Fruit fly (Drosophila melanogaster) whole organism, embryonic: ENCODE measurements around the gene CG10347.

ENCODE experiments used
- Asciz ChIP-seq: fragments of 200-800 bp; sonication (Bioruptor generic); optimal IDR thresholded peaks from 2 replicates; lab custom pipeline; 2017; ENCODE audit warnings: missing biosample characterization, mild to moderate bottlenecking, missing genetic modification characterization, missing genetic modification reagents
- CG10147 ChIP-seq: fragments of 200-800 bp; sonication (Bioruptor generic); optimal IDR thresholded peaks from 2 replicates; lab custom pipeline; 2019; ENCODE audit warnings: missing biosample characterization, mild to moderate bottlenecking, missing genetic modification characterization, moderate library complexity
- CG10267 ChIP-seq: fragments of 200-800 bp; sonication (Bioruptor generic); optimal IDR thresholded peaks from 2 replicates; lab custom pipeline; 2018; ENCODE audit warnings: missing biosample characterization, mild to moderate bottlenecking, missing genetic modification characterization, moderate library complexity
- CG10366 ChIP-seq: fragments of 200-800 bp; sonication (Bioruptor generic); IDR thresholded peaks from 2 replicates; pipeline ENCODE4 v1.3.6; 2022; ENCODE audit warnings: missing biosample characterization, missing genetic modification characterization
- CG12659 ChIP-seq: fragments of 200-800 bp; sonication (Bioruptor generic); optimal IDR thresholded peaks from 3 replicates; lab custom pipeline; 2017; ENCODE audit warnings: mild to moderate bottlenecking, missing biosample characterization, missing genetic modification reagents, missing genetic modification characterization
- CG1603 ChIP-seq: fragments of 200-800 bp; sonication (Bioruptor generic); optimal IDR thresholded peaks from 2 replicates; lab custom pipeline; 2019; ENCODE audit warnings: missing biosample characterization, mild to moderate bottlenecking, missing genetic modification characterization, moderate library complexity
- CG16813 ChIP-seq: fragments of 200-800 bp; sonication (Bioruptor generic); IDR thresholded peaks from 3 replicates; pipeline ENCODE4 v1.3.6; 2022; ENCODE audit warnings: missing biosample characterization, missing genetic modification characterization; ENCODE audit not compliant: partially characterized antibody
- CG18476 ChIP-seq: fragments of 200-800 bp; sonication (Bioruptor generic); optimal IDR thresholded peaks from 2 replicates; lab custom pipeline; 2016; ENCODE audit warnings: missing biosample characterization, mild to moderate bottlenecking, missing genetic modification characterization
- CG18619 ChIP-seq: fragments of 200-800 bp; sonication (Bioruptor generic); optimal IDR thresholded peaks from 3 replicates; lab custom pipeline; 2017; ENCODE audit warnings: missing biosample characterization, mild to moderate bottlenecking, missing genetic modification characterization
- CG2199 ChIP-seq: fragments of 200-800 bp; sonication (Bioruptor generic); IDR thresholded peaks from 3 replicates; pipeline ENCODE4 v1.3.6; 2022; ENCODE audit warnings: missing biosample characterization, missing genetic modification characterization
- CG31365 ChIP-seq: fragments of 200-800 bp; sonication (Bioruptor generic); optimal IDR thresholded peaks from 2 replicates; lab custom pipeline; 2018; ENCODE audit warnings: missing biosample characterization, mild to moderate bottlenecking, missing genetic modification characterization
- CG31441 ChIP-seq: fragments of 200-800 bp; sonication (Bioruptor generic); IDR thresholded peaks from 2 replicates; pipeline ENCODE4 v1.3.6; 2022; ENCODE audit warnings: missing biosample characterization, missing genetic modification characterization
- CG33557 ChIP-seq: fragments of 200-800 bp; sonication (Bioruptor generic); optimal IDR thresholded peaks from 2 replicates; lab custom pipeline; 2019; ENCODE audit warnings: missing biosample characterization, mild to moderate bottlenecking, missing genetic modification characterization, moderate library complexity
- CG3847 ChIP-seq: fragments of 200-800 bp; sonication (Bioruptor generic); IDR thresholded peaks from 2 replicates; pipeline ENCODE4 v1.3.6; 2022; ENCODE audit warnings: missing biosample characterization, missing genetic modification characterization
- CG43689 ChIP-seq: fragments of 200-800 bp; sonication (Bioruptor generic); IDR thresholded peaks from 2 replicates; pipeline ENCODE4 v1.3.6; 2022; ENCODE audit warnings: missing biosample characterization, missing genetic modification characterization
- CG6272 ChIP-seq: fragments of 200-800 bp; sonication (Bioruptor generic); IDR thresholded peaks from 2 replicates; pipeline ENCODE4 v1.3.6; 2022; ENCODE audit warnings: missing biosample characterization, missing genetic modification characterization
- CG6683 ChIP-seq: fragments of 200-800 bp; sonication (Bioruptor generic); optimal IDR thresholded peaks from 2 replicates; lab custom pipeline; 2017; ENCODE audit warnings: missing biosample characterization, mild to moderate bottlenecking, missing genetic modification characterization, missing genetic modification reagents
- CG7987 ChIP-seq: fragments of 200-800 bp; sonication (Bioruptor generic); optimal IDR thresholded peaks from 2 replicates; lab custom pipeline; 2018; ENCODE audit warnings: missing biosample characterization, mild to moderate bottlenecking, missing genetic modification characterization, moderate library complexity
- CG8281 ChIP-seq: fragments of 200-800 bp; sonication (Bioruptor generic); optimal IDR thresholded peaks from 2 replicates; lab custom pipeline; 2018; ENCODE audit warnings: missing biosample characterization, mild to moderate bottlenecking, missing genetic modification characterization, moderate library complexity
- CG9437 ChIP-seq: fragments of 200-800 bp; sonication (Bioruptor generic); optimal IDR thresholded peaks from 2 replicates; lab custom pipeline; 2018; ENCODE audit warnings: missing biosample characterization, mild to moderate bottlenecking, missing genetic modification characterization
- Dip3 ChIP-seq: fragments of 200-800 bp; sonication (Bioruptor generic); optimal IDR thresholded peaks from 3 replicates; lab custom pipeline; 2016; ENCODE audit warnings: missing biosample characterization, missing genetic modification characterization
- Dp ChIP-seq: fragments of 200-800 bp; sonication (Bioruptor generic); optimal IDR thresholded peaks from 2 replicates; lab custom pipeline; 2018; ENCODE audit warnings: missing biosample characterization, mild to moderate bottlenecking, missing genetic modification characterization, moderate library complexity
- Fer2 ChIP-seq: fragments of 200-800 bp; sonication (Bioruptor generic); optimal IDR thresholded peaks from 2 replicates; lab custom pipeline; 2018; ENCODE audit warnings: missing biosample characterization, mild to moderate bottlenecking, missing genetic modification characterization, moderate library complexity
- Gug ChIP-seq: fragments of 200-800 bp; sonication (Bioruptor generic); IDR thresholded peaks from 4 replicates; pipeline ENCODE4 v1.3.6; 2022; ENCODE audit warnings: missing biosample characterization, missing genetic modification characterization
- H15 ChIP-seq: fragments of 200-800 bp; sonication (Bioruptor generic); IDR thresholded peaks from 3 replicates; pipeline ENCODE4 v1.3.6; 2022; ENCODE audit warnings: missing biosample characterization, missing genetic modification characterization
- Hr39 ChIP-seq: fragments of >200 bp; optimal IDR thresholded peaks from 2 replicates; lab custom pipeline; 2017
- Hsf ChIP-seq: fragments of 200-800 bp; sonication (Bioruptor generic); optimal IDR thresholded peaks from 3 replicates; lab custom pipeline; 2016; ENCODE audit warnings: missing biosample characterization, missing genetic modification characterization
- Jarid2 ChIP-seq: fragments of 200-800 bp; sonication (Bioruptor generic); optimal IDR thresholded peaks from 3 replicates; lab custom pipeline; 2017; ENCODE audit warnings: mild to moderate bottlenecking, missing biosample characterization, missing genetic modification reagents, missing genetic modification characterization
- Mad ChIP-seq: fragments of 200-800 bp; sonication (Bioruptor generic); optimal IDR thresholded peaks from 2 replicates; lab custom pipeline; 2016; ENCODE audit warnings: missing biosample characterization, missing genetic modification characterization
- Neu2 ChIP-seq: fragments of 200-800 bp; sonication (Bioruptor generic); optimal IDR thresholded peaks from 3 replicates; lab custom pipeline; 2016; ENCODE audit warnings: missing biosample characterization, missing genetic modification characterization, borderline replicate concordance
- Poxn ChIP-seq: fragments of 200-800 bp; sonication (Bioruptor generic); IDR thresholded peaks from 2 replicates; pipeline ENCODE4 v1.3.6; 2022; ENCODE audit warnings: missing biosample characterization, missing genetic modification characterization
- Ptx1 ChIP-seq: fragments of 200-800 bp; sonication (Bioruptor generic); IDR thresholded peaks from 2 replicates; pipeline ENCODE4 v1.3.6; 2022; ENCODE audit warnings: missing biosample characterization, missing genetic modification characterization
- Sry-β ChIP-seq: fragments of 200-800 bp; sonication (Bioruptor generic); optimal IDR thresholded peaks from 2 replicates; lab custom pipeline; 2018; ENCODE audit warnings: missing biosample characterization, mild to moderate bottlenecking, missing genetic modification characterization, moderate library complexity
- Stat92E ChIP-seq, 3 experiments: fragments of >200 bp in 2 of 3; fragments of 200-800 bp in 1 of 3; sonication (Bioruptor generic) in 1 of 3; optimal IDR thresholded peaks; 2 replicates each; lab custom pipeline; 2017 to 2019; ENCODE audit warnings: missing biosample characterization in 3 of 3, missing genetic modification characterization in 3 of 3, mild to moderate bottlenecking in 1 of 3, moderate library complexity in 1 of 3
- ase ChIP-seq: fragments of 200-800 bp; sonication (Bioruptor generic); IDR thresholded peaks from 3 replicates; pipeline ENCODE4 v1.3.6; 2022; ENCODE audit warnings: missing biosample characterization, missing genetic modification characterization
- az2 ChIP-seq: fragments of 200-800 bp; sonication (Bioruptor generic); optimal IDR thresholded peaks from 3 replicates; lab custom pipeline; 2016; ENCODE audit warnings: missing biosample characterization, missing genetic modification characterization
- bcd ChIP-seq: fragments of 200-800 bp; sonication (Bioruptor generic); optimal IDR thresholded peaks from 2 replicates; lab custom pipeline; 2017; ENCODE audit warnings: missing biosample characterization, mild to moderate bottlenecking, missing genetic modification characterization
- bigmax ChIP-seq: fragments of 200-800 bp; sonication (Bioruptor generic); optimal IDR thresholded peaks from 2 replicates; lab custom pipeline; 2018; ENCODE audit warnings: missing biosample characterization, mild to moderate bottlenecking, missing genetic modification characterization
- ci ChIP-seq: fragments of 200-800 bp; sonication (Bioruptor generic); IDR thresholded peaks from 3 replicates; pipeline ENCODE4 v1.3.6; 2022; ENCODE audit warnings: missing biosample characterization, missing genetic modification characterization
- fd96Cb ChIP-seq: fragments of 200-800 bp; sonication (Bioruptor generic); optimal IDR thresholded peaks from 2 replicates; lab custom pipeline; 2018; ENCODE audit warnings: missing biosample characterization, mild to moderate bottlenecking, missing genetic modification characterization, moderate library complexity
- hth ChIP-seq: fragments of >200 bp; optimal IDR thresholded peaks from 2 replicates; lab custom pipeline; 2017; ENCODE audit warnings: inconsistent platforms
- lola ChIP-seq, 3 experiments: fragments of >200 bp in 2 of 3; fragments of 200-800 bp in 1 of 3; sonication (Bioruptor generic) in 1 of 3; optimal IDR thresholded peaks; 2 replicates each; lab custom pipeline; 2017 to 2019; ENCODE audit warnings: missing biosample characterization in 3 of 3, missing genetic modification characterization in 3 of 3, mild to moderate bottlenecking in 1 of 3, moderate library complexity in 1 of 3
- mirr ChIP-seq: fragments of 200-800 bp; sonication (Bioruptor generic); optimal IDR thresholded peaks from 3 replicates; lab custom pipeline; 2018; ENCODE audit warnings: missing biosample characterization, mild to moderate bottlenecking, missing genetic modification characterization
- nau ChIP-seq: fragments of 200-800 bp; sonication (Bioruptor generic); optimal IDR thresholded peaks from 3 replicates; lab custom pipeline; 2017; ENCODE audit warnings: missing biosample characterization, mild to moderate bottlenecking, missing genetic modification characterization, missing genetic modification reagents
- pnt ChIP-seq: fragments of 200-800 bp; sonication (Bioruptor generic); optimal IDR thresholded peaks from 3 replicates; lab custom pipeline; 2016; ENCODE audit warnings: missing biosample characterization, missing genetic modification characterization
- shn ChIP-seq: fragments of 200-800 bp; sonication (Bioruptor generic); optimal IDR thresholded peaks from 3 replicates; lab custom pipeline; 2016; ENCODE audit warnings: missing biosample characterization, missing genetic modification characterization
- sisA ChIP-seq: fragments of 200-800 bp; sonication (Bioruptor generic); IDR thresholded peaks from 2 replicates; pipeline ENCODE4 v1.3.6; 2022; ENCODE audit warnings: missing biosample characterization, missing genetic modification characterization
- toy ChIP-seq: fragments of 200-800 bp; sonication (Bioruptor generic); IDR thresholded peaks from 2 replicates; pipeline ENCODE4 v1.3.6; 2022; ENCODE audit warnings: missing biosample characterization, missing genetic modification characterization

The CG10347 gene

dm6 chrX:11857522-11858438, 3.0 kb upstream of the CG10347 start (continued):
- peak; percentile 64 for TF ChIP-seq CG12659 (GFP tag; lab: Kevin White, UChicago)
- peak; percentile 91 for TF ChIP-seq CG31441 (GFP tag; lab: Robert Waterston, UW)
- TF ChIP-seq Jarid2 (GFP tag; lab: Kevin White, UChicago), result peak; percentile 24
- peak; percentile 47 for TF ChIP-seq Mad
- peak; percentile 9 for TF ChIP-seq CG18476 (GFP tag; lab: Kevin White, UChicago)
- peak; percentile 74 for TF ChIP-seq CG6272 (GFP tag; lab: Robert Waterston, UW)
- no peak for TF ChIP-seq Hr39 (lab: Kevin White, UChicago)
- peak; percentile 97 for TF ChIP-seq ci
- peak; percentile 6 for TF ChIP-seq shn
- peak; percentile 89 for TF ChIP-seq Ptx1 (GFP tag; lab: Robert Waterston, UW)
- peak; percentile 53 for TF ChIP-seq CG33557 (GFP tag; lab: Kevin White, UChicago)
- no peak for TF ChIP-seq hth (lab: Kevin White, UChicago)
- TF ChIP-seq CG7987 (GFP tag; lab: Kevin White, UChicago), result no peak
- TF ChIP-seq Dip3 (GFP tag; lab: Kevin White, UChicago), result peak; percentile 28
- TF ChIP-seq CG10366 (GFP tag; lab: Robert Waterston, UW), result peak; percentile 78
- no peak for TF ChIP-seq Fer2 (tag; lab: Kevin White, UChicago)
- peak; percentile 51 for TF ChIP-seq CG10267 (tag; lab: Kevin White, UChicago)
- peak; percentile 70; the same call in 3 of the 4 replicates for TF ChIP-seq Gug (GFP tag; lab: Robert Waterston, UW)
- TF ChIP-seq Dp (GFP tag; lab: Kevin White, UChicago), result no peak
- peak; percentile 38 for TF ChIP-seq CG9437 (GFP tag; lab: Kevin White, UChicago)
- peak in 1 of 3 experiments; percentile 67 for TF ChIP-seq lola (GFP tag; optimal IDR thresholded peaks at IDR 0.05; lab: Kevin White, UChicago)
- no peak for TF ChIP-seq nau (GFP tag; lab: Kevin White, UChicago)
- TF ChIP-seq CG10147 (GFP tag; lab: Kevin White, UChicago), result peak; percentile 19
- peak; percentile 69 for TF ChIP-seq Asciz
- peak; percentile 89 for TF ChIP-seq ase
- TF ChIP-seq sisA (GFP tag; lab: Robert Waterston, UW), result peak; percentile 71
- peak; percentile 73 for TF ChIP-seq az2 (GFP tag; lab: Kevin White, UChicago)
- peak; percentile 34; the same call in 1 of the 2 replicates for TF ChIP-seq CG3847
- peak; percentile 63 for TF ChIP-seq fd96Cb (tag; lab: Kevin White, UChicago)
- no peak for TF ChIP-seq Sry-β
- peak; percentile 83 for TF ChIP-seq H15 (GFP tag; lab: Robert Waterston, UW)
- TF ChIP-seq Stat92E (GFP tag; optimal IDR thresholded peaks at IDR 0.05; lab: Kevin White, UChicago), result no peak
- TF ChIP-seq CG6683 (GFP tag; lab: Kevin White, UChicago), result no peak
- TF ChIP-seq CG2199 (GFP tag; lab: Robert Waterston, UW), result peak; percentile 62; the same call in 2 of the 3 replicates
- TF ChIP-seq Neu2, result no peak
- TF ChIP-seq bcd (GFP tag; lab: Kevin White, UChicago), result peak; percentile 64
- peak; percentile 16 for TF ChIP-seq CG31365 (tag; lab: Kevin White, UChicago)
- TF ChIP-seq bigmax (GFP tag; lab: Kevin White, UChicago), result no peak
- TF ChIP-seq Poxn (GFP tag; lab: Robert Waterston, UW), result no peak
- peak; percentile 68 for TF ChIP-seq Hsf (GFP tag; lab: Kevin White, UChicago)
- peak; percentile 74 for TF ChIP-seq CG8281
- TF ChIP-seq CG16813 (GFP tag; lab: Robert Waterston, UW), result no peak
- TF ChIP-seq toy (GFP tag; lab: Robert Waterston, UW), result no peak
- TF ChIP-seq CG18619 (GFP tag; lab: Kevin White, UChicago), result peak; percentile 36
- TF ChIP-seq pnt (GFP tag; lab: Kevin White, UChicago), result peak; percentile 81
- TF ChIP-seq CG43689 (GFP tag; lab: Robert Waterston, UW), result 0 out of 2 replicates have a peak, but pooled peaks have one; percentile 17
- peak; percentile 67 for TF ChIP-seq CG1603 (tag; lab: Kevin White, UChicago)
- no peak for TF ChIP-seq mirr (GFP tag; lab: Kevin White, UChicago)
